Worm (Caenorhabditis elegans) whole organism, midembryonic: ENCODE results near the gene ftt-2.

Source experiments
- T22C8.4 ChIP-seq: fragments of 200-800 bp; sonication (Bioruptor generic); IDR thresholded peaks from 2 replicates; pipeline ENCODE4 v1.3.6; 2022; ENCODE audit warnings: missing genetic modification characterization, missing compliant biosample characterization
- cog-1 ChIP-seq: sonication (generic microtip); optimal IDR thresholded peaks from 2 replicates; lab custom pipeline; 2016; ENCODE audit warnings: missing genetic modification characterization, missing compliant biosample characterization
- flt-1 ChIP-seq: fragments of 200-800 bp; sonication (Bioruptor generic); IDR thresholded peaks from 2 replicates; pipeline ENCODE4 v1.3.6; 2022; ENCODE audit warnings: missing genetic modification characterization, missing compliant biosample characterization
- klf-2 ChIP-seq: fragments of 200-800 bp; sonication (Bioruptor generic); conservative IDR thresholded peaks from 2 replicates; pipeline ENCODE4 v1.3.6; 2022; ENCODE audit warnings: missing genetic modification reagents, missing genetic modification characterization, missing compliant biosample characterization
- med-1 ChIP-seq: sonication (generic microtip); optimal IDR thresholded peaks from 2 replicates; lab custom pipeline; 2017; ENCODE audit warnings: missing genetic modification characterization, mild to moderate bottlenecking, missing compliant biosample characterization, antibody characterized with exemption, missing genetic modification reagents; ENCODE audit not compliant: insufficient read depth
- ref-1 ChIP-seq: fragments of 200-800 bp; sonication (Bioruptor generic); conservative IDR thresholded peaks from 2 replicates; pipeline ENCODE4 v1.3.6; 2022; ENCODE audit warnings: missing genetic modification reagents, missing genetic modification characterization, missing compliant biosample characterization
- tab-1 ChIP-seq: fragments of 200-800 bp; sonication (Bioruptor generic); IDR thresholded peaks from 2 replicates; pipeline ENCODE4 v1.3.6; 2022; ENCODE audit warnings: missing genetic modification characterization, missing compliant biosample characterization
- ztf-23 ChIP-seq: fragments of 200-800 bp; sonication (Bioruptor generic); IDR thresholded peaks from 2 replicates; pipeline ENCODE4 v1.3.6; 2022; ENCODE audit warnings: missing genetic modification reagents, missing genetic modification characterization, missing compliant biosample characterization
- ztf-29 ChIP-seq: fragments of 200-800 bp; sonication (Bioruptor generic); IDR thresholded peaks from 2 replicates; pipeline ENCODE4 v1.3.6; 2022; ENCODE audit warnings: missing genetic modification reagents, missing genetic modification characterization, missing compliant biosample characterization

Gene ftt-2

ce11 chrX:11633278-11633677, 28.1 kb upstream of the ftt-2 start:
- TF ChIP-seq ztf-23 (GFP tag; lab: Robert Waterston, UW): no peak
- TF ChIP-seq T22C8.4: no peak
- TF ChIP-seq klf-2 (GFP tag; lab: Robert Waterston, UW): no peak
- no peak for TF ChIP-seq flt-1 (GFP tag; lab: Robert Waterston, UW)
- TF ChIP-seq ref-1: no peak
- no peak for TF ChIP-seq cog-1 (tag; lab: Kevin White, UChicago)
- no peak for TF ChIP-seq ztf-29 (GFP tag; lab: Robert Waterston, UW)
- no peak for TF ChIP-seq tab-1 (GFP tag; lab: Robert Waterston, UW)

ce11 chrX:11632107-11632506, 26.9 kb upstream of the ftt-2 start, which contains the start of gene sto-6:
Gene sto-6, plus strand, starts transcription at chrX:11632407.
- TF ChIP-seq flt-1 (GFP tag; lab: Robert Waterston, UW) (no peak), tab-1 (GFP tag; lab: Robert Waterston, UW) (no peak), ztf-23 (GFP tag; lab: Robert Waterston, UW) (no peak), klf-2 (GFP tag; lab: Robert Waterston, UW) (no peak)

ce11 chrX:11630499-11630898, 25.3 kb upstream of the ftt-2 start:
- TF ChIP-seq tab-1 (GFP tag; lab: Robert Waterston, UW): no peak
- no peak for TF ChIP-seq ztf-29 (GFP tag; lab: Robert Waterston, UW)
- TF ChIP-seq ref-1: no peak
- TF ChIP-seq med-1 (GFP tag; lab: Kevin White, UChicago): no peak
- no peak for TF ChIP-seq T22C8.4
- TF ChIP-seq cog-1 (tag; lab: Kevin White, UChicago): no peak
- TF ChIP-seq flt-1 (GFP tag; lab: Robert Waterston, UW): no peak
- no peak for TF ChIP-seq ztf-23 (GFP tag; lab: Robert Waterston, UW)
- TF ChIP-seq klf-2 (GFP tag; lab: Robert Waterston, UW): no peak

ce11 chrX:11628580-11628979, 23.4 kb upstream of the ftt-2 start, which contains the start of gene spp-30:
Gene spp-30, minus strand, starts transcription at chrX:11628680.
- TF ChIP-seq ztf-29 (GFP tag; lab: Robert Waterston, UW): no peak
- TF ChIP-seq tab-1 (GFP tag; lab: Robert Waterston, UW): no peak
- TF ChIP-seq ref-1: no peak
- no peak for TF ChIP-seq T22C8.4
- TF ChIP-seq klf-2 (GFP tag; lab: Robert Waterston, UW): no peak
- no peak for TF ChIP-seq flt-1 (GFP tag; lab: Robert Waterston, UW)
- TF ChIP-seq med-1 (GFP tag; lab: Kevin White, UChicago): no peak
- no peak for TF ChIP-seq cog-1 (tag; lab: Kevin White, UChicago)
- TF ChIP-seq ztf-23 (GFP tag; lab: Robert Waterston, UW): no peak

ce11 chrX:11627013-11627412, 21.8 kb upstream of the ftt-2 start, which contains the start of gene twk-44:
Gene twk-44, minus strand, starts transcription at chrX:11627113.
- TF ChIP-seq cog-1 (tag; lab: Kevin White, UChicago): no peak
- TF ChIP-seq flt-1 (GFP tag; lab: Robert Waterston, UW): no peak
- TF ChIP-seq ref-1: no peak
- TF ChIP-seq med-1 (GFP tag; lab: Kevin White, UChicago): no peak
- TF ChIP-seq tab-1 (GFP tag; lab: Robert Waterston, UW): no peak
- TF ChIP-seq ztf-29 (GFP tag; lab: Robert Waterston, UW): no peak
- TF ChIP-seq T22C8.4: no peak
- TF ChIP-seq ztf-23 (GFP tag; lab: Robert Waterston, UW): no peak
- no peak for TF ChIP-seq klf-2 (GFP tag; lab: Robert Waterston, UW)

ce11 chrX:11624621-11625020, 19.4 kb upstream of the ftt-2 start:
- TF ChIP-seq T22C8.4 (no peak), flt-1 (GFP tag; lab: Robert Waterston, UW) (no peak), med-1 (GFP tag; lab: Kevin White, UChicago) (no peak), klf-2 (GFP tag; lab: Robert Waterston, UW) (no peak), cog-1 (tag; lab: Kevin White, UChicago) (no peak), tab-1 (GFP tag; lab: Robert Waterston, UW) (no peak), ref-1 (no peak), ztf-29 (GFP tag; lab: Robert Waterston, UW) (no peak), ztf-23 (GFP tag; lab: Robert Waterston, UW) (no peak)

ce11 chrX:11623442-11623841, 18.2 kb upstream of the ftt-2 start:
- TF ChIP-seq med-1 (GFP tag; lab: Kevin White, UChicago) (no peak), flt-1 (GFP tag; lab: Robert Waterston, UW) (no peak), klf-2 (GFP tag; lab: Robert Waterston, UW) (no peak), ztf-23 (GFP tag; lab: Robert Waterston, UW) (no peak), ref-1 (no peak), cog-1 (tag; lab: Kevin White, UChicago) (no peak), ztf-29 (GFP tag; lab: Robert Waterston, UW) (no peak), tab-1 (GFP tag; lab: Robert Waterston, UW) (no peak), T22C8.4 (no peak)

ce11 chrX:11621997-11622396, 16.8 kb upstream of the ftt-2 start, which contains the start of gene sto-3:
Gene sto-3, minus strand, starts transcription at chrX:11622097.
- TF ChIP-seq cog-1 (tag; lab: Kevin White, UChicago) (no peak), klf-2 (GFP tag; lab: Robert Waterston, UW) (no peak)

- no peak for TF ChIP-seq ref-1
- TF ChIP-seq cog-1 (tag; lab: Kevin White, UChicago): no peak
- no peak for TF ChIP-seq ztf-29 (GFP tag; lab: Robert Waterston, UW)
- TF ChIP-seq ztf-23 (GFP tag; lab: Robert Waterston, UW): no peak
- no peak for TF ChIP-seq med-1 (GFP tag; lab: Kevin White, UChicago)
- TF ChIP-seq tab-1 (GFP tag; lab: Robert Waterston, UW): no peak
- TF ChIP-seq flt-1 (GFP tag; lab: Robert Waterston, UW): no peak
- TF ChIP-seq klf-2 (GFP tag; lab: Robert Waterston, UW): no peak
- no peak for TF ChIP-seq T22C8.4
Observed at ce11 chrX:11617387-11617786, 12.2 kb upstream of the ftt-2 start, which contains the start of gene F52D10.4. Gene F52D10.4, plus strand, starts transcription at chrX:11617470.
